Fruit fly (Drosophila melanogaster) whole organism, embryonic: ENCODE measurements around the gene RPA3.

Experiments used
- Awh ChIP-seq: fragments of 200-800 bp; sonication (Bioruptor generic); IDR thresholded peaks from 2 replicates; pipeline ENCODE4, ENCODE4 v1.3.6; 2022; ENCODE audit warnings: missing biosample characterization, missing genetic modification characterization
- Bdp1 ChIP-seq: fragments of 200-800 bp; sonication (Bioruptor generic); optimal IDR thresholded peaks from 3 replicates; lab custom pipeline; 2016; ENCODE audit warnings: missing biosample characterization, missing genetic modification characterization
- CG10431 ChIP-seq: fragments of 200-800 bp; sonication (Bioruptor generic); optimal IDR thresholded peaks from 3 replicates; lab custom pipeline; 2018; ENCODE audit warnings: missing biosample characterization, mild to moderate bottlenecking, missing genetic modification characterization
- CG11085 ChIP-seq: fragments of 200-800 bp; sonication (Bioruptor generic); IDR thresholded peaks from 2 replicates; pipeline ENCODE4 v1.3.6; 2022; ENCODE audit warnings: missing biosample characterization, missing genetic modification characterization
- CG11247 ChIP-seq: fragments of 200-800 bp; sonication (Bioruptor generic); IDR thresholded peaks from 2 replicates; pipeline ENCODE4 v1.3.6; 2022; ENCODE audit warnings: missing biosample characterization, missing genetic modification characterization
- CG12071 ChIP-seq: fragments of 200-800 bp; sonication (Bioruptor generic); optimal IDR thresholded peaks from 3 replicates; lab custom pipeline; 2018; ENCODE audit warnings: missing biosample characterization, mild to moderate bottlenecking, missing genetic modification characterization
- CG12659 ChIP-seq: fragments of 200-800 bp; sonication (Bioruptor generic); optimal IDR thresholded peaks from 3 replicates; lab custom pipeline; 2017; ENCODE audit warnings: mild to moderate bottlenecking, missing biosample characterization, missing genetic modification reagents, missing genetic modification characterization
- CG14667 ChIP-seq: fragments of 200-800 bp; sonication (Bioruptor generic); IDR thresholded peaks from 2 replicates; pipeline ENCODE4 v1.3.6; 2022; ENCODE audit warnings: missing biosample characterization, missing genetic modification characterization
- CG14860 ChIP-seq: fragments of 200-800 bp; sonication (Bioruptor generic); IDR thresholded peaks from 3 replicates; pipeline ENCODE4 v1.3.6; 2022; ENCODE audit warnings: missing biosample characterization, missing genetic modification characterization; ENCODE audit not compliant: partially characterized antibody
- CG15269 ChIP-seq: fragments of 200-800 bp; sonication (Bioruptor generic); optimal IDR thresholded peaks from 2 replicates; lab custom pipeline; 2018; ENCODE audit warnings: missing biosample characterization, mild to moderate bottlenecking, missing genetic modification characterization, moderate library complexity
- CG15601 ChIP-seq: fragments of 200-800 bp; sonication (Bioruptor generic); optimal IDR thresholded peaks from 3 replicates; lab custom pipeline; 2019; ENCODE audit warnings: missing biosample characterization, mild to moderate bottlenecking, missing genetic modification characterization, moderate library complexity
- CG17328 ChIP-seq: fragments of 200-800 bp; sonication (Bioruptor generic); IDR thresholded peaks from 2 replicates; pipeline ENCODE4 v1.3.6; 2022; ENCODE audit warnings: missing biosample characterization, missing genetic modification characterization
- CG17568 ChIP-seq: fragments of 200-800 bp; sonication (Bioruptor generic); optimal IDR thresholded peaks from 2 replicates; lab custom pipeline; 2018; ENCODE audit warnings: missing biosample characterization, mild to moderate bottlenecking, missing genetic modification characterization, moderate library complexity
- CG18764 ChIP-seq: fragments of 200-800 bp; sonication (Bioruptor generic); optimal IDR thresholded peaks from 3 replicates; lab custom pipeline; 2016; ENCODE audit warnings: missing biosample characterization, missing genetic modification characterization
- CG2116 ChIP-seq: fragments of 200-800 bp; sonication (Bioruptor generic); optimal IDR thresholded peaks from 3 replicates; lab custom pipeline; 2018; ENCODE audit warnings: missing biosample characterization, mild to moderate bottlenecking, missing genetic modification characterization
- CG2129 ChIP-seq: fragments of 200-800 bp; sonication (Bioruptor generic); IDR thresholded peaks from 2 replicates; pipeline ENCODE4 v1.3.6; 2022; ENCODE audit warnings: missing biosample characterization, missing genetic modification characterization; ENCODE audit not compliant: partially characterized antibody
- CG32772 ChIP-seq: fragments of 200-800 bp; sonication (Bioruptor generic); IDR thresholded peaks from 2 replicates; pipeline ENCODE4 v1.3.6; 2022; ENCODE audit warnings: missing biosample characterization, missing genetic modification characterization
- CG6254 ChIP-seq: fragments of 200-800 bp; sonication (Bioruptor generic); optimal IDR thresholded peaks from 3 replicates; lab custom pipeline; 2017; ENCODE audit warnings: mild to moderate bottlenecking, missing biosample characterization, missing genetic modification reagents, missing genetic modification characterization
- CG7271 ChIP-seq: fragments of 200-800 bp; sonication (Bioruptor generic); optimal IDR thresholded peaks from 2 replicates; lab custom pipeline; 2018; ENCODE audit warnings: missing biosample characterization, mild to moderate bottlenecking, missing genetic modification characterization, moderate library complexity
- CG7745 ChIP-seq: fragments of 200-800 bp; sonication (Bioruptor generic); optimal IDR thresholded peaks from 2 replicates; lab custom pipeline; 2018; ENCODE audit warnings: missing biosample characterization, mild to moderate bottlenecking, missing genetic modification characterization, moderate library complexity
- CG7963 ChIP-seq: fragments of 200-800 bp; sonication (Bioruptor generic); IDR thresholded peaks from 3 replicates; pipeline ENCODE4 v1.3.6; 2022; ENCODE audit warnings: missing biosample characterization, missing genetic modification characterization; ENCODE audit not compliant: partially characterized antibody
- CG8089 ChIP-seq: fragments of 200-800 bp; sonication (Bioruptor generic); optimal IDR thresholded peaks from 3 replicates; lab custom pipeline; 2016; ENCODE audit warnings: missing biosample characterization, missing genetic modification characterization
- CG9609 ChIP-seq: fragments of 200-800 bp; sonication (Bioruptor generic); optimal IDR thresholded peaks from 3 replicates; lab custom pipeline; 2016; ENCODE audit warnings: missing biosample characterization, missing genetic modification characterization
- ERR ChIP-seq: fragments of 200-800 bp; sonication (Bioruptor generic); optimal IDR thresholded peaks from 2 replicates; lab custom pipeline; 2016; ENCODE audit warnings: missing biosample characterization, missing genetic modification characterization
- Fer2 ChIP-seq: fragments of 200-800 bp; sonication (Bioruptor generic); optimal IDR thresholded peaks from 2 replicates; lab custom pipeline; 2018; ENCODE audit warnings: missing biosample characterization, mild to moderate bottlenecking, missing genetic modification characterization, moderate library complexity
- Hr51 ChIP-seq, 2 experiments: fragments of 200-800 bp; sonication (Bioruptor generic); optimal IDR thresholded peaks; 2 replicates in 1 of 2; 3 replicates in 1 of 2; lab custom pipeline; 2016 to 2018; ENCODE audit warnings: missing biosample characterization in 2 of 2, missing genetic modification characterization in 2 of 2, mild to moderate bottlenecking in 1 of 2, moderate library complexity in 1 of 2
- Lhr ChIP-seq: fragments of 200-800 bp; sonication (Bioruptor generic); optimal IDR thresholded peaks from 3 replicates; lab custom pipeline; 2017; ENCODE audit warnings: mild to moderate bottlenecking, missing biosample characterization, missing genetic modification reagents, missing genetic modification characterization
- Ravus ChIP-seq: fragments of 200-800 bp; sonication (Bioruptor generic); IDR thresholded peaks from 2 replicates; pipeline ENCODE4 v1.3.6; 2022; ENCODE audit warnings: missing biosample characterization, missing genetic modification characterization
- Six4 ChIP-seq: fragments of 200-800 bp; sonication (Bioruptor generic); optimal IDR thresholded peaks from 2 replicates; lab custom pipeline; 2016; ENCODE audit warnings: missing biosample characterization, missing genetic modification characterization
- Ssrp ChIP-seq: fragments of 200-800 bp; sonication (Bioruptor generic); optimal IDR thresholded peaks from 2 replicates; lab custom pipeline; 2018; ENCODE audit warnings: missing biosample characterization, mild to moderate bottlenecking, missing genetic modification characterization, moderate library complexity
- bbx ChIP-seq: fragments of 200-800 bp; sonication (Bioruptor generic); IDR thresholded peaks from 2 replicates; pipeline ENCODE4 v1.3.6; 2022; ENCODE audit warnings: missing biosample characterization, missing genetic modification characterization; ENCODE audit not compliant: partially characterized antibody
- chinmo ChIP-seq: fragments of 200-800 bp; sonication (Bioruptor generic); IDR thresholded peaks from 4 replicates; pipeline ENCODE4 v1.3.6; 2022; ENCODE audit warnings: missing biosample characterization, missing genetic modification characterization; ENCODE audit not compliant: partially characterized antibody
- disco-r ChIP-seq: fragments of 200-800 bp; sonication (Bioruptor generic); optimal IDR thresholded peaks from 2 replicates; lab custom pipeline; 2016; ENCODE audit warnings: missing biosample characterization, missing genetic modification characterization
- dmrt11E ChIP-seq: fragments of 200-800 bp; sonication (Bioruptor generic); optimal IDR thresholded peaks from 3 replicates; lab custom pipeline; 2018; ENCODE audit warnings: missing biosample characterization, mild to moderate bottlenecking, missing genetic modification characterization, moderate library complexity
- dysf ChIP-seq: fragments of 200-800 bp; sonication (Bioruptor generic); IDR thresholded peaks from 3 replicates; pipeline ENCODE4 v1.3.6; 2022; ENCODE audit warnings: missing biosample characterization, missing genetic modification characterization
- ems ChIP-seq: fragments of 200-800 bp; sonication (Bioruptor generic); optimal IDR thresholded peaks from 3 replicates; lab custom pipeline; 2016; ENCODE audit warnings: missing biosample characterization, missing genetic modification characterization
- gcm2 ChIP-seq: fragments of 200-800 bp; sonication (Bioruptor generic); optimal IDR thresholded peaks from 2 replicates; lab custom pipeline; 2016; ENCODE audit warnings: missing biosample characterization, missing genetic modification characterization
- ham ChIP-seq: fragments of 200-800 bp; sonication (Bioruptor generic); IDR thresholded peaks from 2 replicates; pipeline ENCODE4 v1.3.6; 2022; ENCODE audit warnings: missing biosample characterization, missing genetic modification characterization
- hb ChIP-seq: fragments of 200-800 bp; sonication (Bioruptor generic); IDR thresholded peaks from 3 replicates; pipeline ENCODE4 v1.3.6; 2022; ENCODE audit warnings: missing biosample characterization, missing genetic modification characterization; ENCODE audit not compliant: partially characterized antibody
- hth ChIP-seq: fragments of >200 bp; optimal IDR thresholded peaks from 2 replicates; lab custom pipeline; 2017; ENCODE audit warnings: inconsistent platforms
- knrl ChIP-seq: fragments of 200-800 bp; sonication (Bioruptor generic); IDR thresholded peaks from 3 replicates; pipeline ENCODE4 v1.3.6; 2022; ENCODE audit warnings: missing biosample characterization, missing genetic modification characterization; ENCODE audit not compliant: partially characterized antibody
- luna ChIP-seq: fragments of 200-800 bp; sonication (Bioruptor generic); optimal IDR thresholded peaks from 2 replicates; lab custom pipeline; 2016; ENCODE audit warnings: missing biosample characterization, missing genetic modification characterization
- peb ChIP-seq: fragments of 200-800 bp; sonication (Bioruptor generic); IDR thresholded peaks from 2 replicates; pipeline ENCODE4 v1.3.6; 2022; ENCODE audit warnings: missing biosample characterization, missing genetic modification characterization
- sd ChIP-seq: fragments of 200-800 bp; sonication (Bioruptor generic); optimal IDR thresholded peaks from 3 replicates; lab custom pipeline; 2018; ENCODE audit warnings: missing biosample characterization, mild to moderate bottlenecking, missing genetic modification characterization, moderate library complexity
- sens ChIP-seq: fragments of 200-800 bp; sonication (Bioruptor generic); peaks from one replicate; lab custom pipeline; 2016; ENCODE audit warnings: missing biosample characterization, missing genetic modification characterization
- sens-2 ChIP-seq: fragments of 200-800 bp; sonication (Bioruptor generic); IDR thresholded peaks from 2 replicates; pipeline ENCODE4 v1.3.6; 2022; ENCODE audit warnings: missing biosample characterization, missing genetic modification characterization
- seq ChIP-seq: fragments of 200-800 bp; sonication (Bioruptor generic); IDR thresholded peaks from 2 replicates; pipeline ENCODE4 v1.3.6; 2022; ENCODE audit warnings: missing biosample characterization, missing genetic modification characterization
- ssp ChIP-seq: fragments of 200-800 bp; sonication (Bioruptor generic); IDR thresholded peaks from 2 replicates; pipeline ENCODE4 v1.3.6; 2022; ENCODE audit warnings: missing biosample characterization, missing genetic modification characterization
- sug ChIP-seq: fragments of 200-800 bp; optimal IDR thresholded peaks from 2 replicates; lab custom pipeline; 2019; ENCODE audit warnings: missing biosample characterization, mild to moderate bottlenecking, missing genetic modification characterization, moderate library complexity

RPA3 gene

dm6 chrX:11615652-11616495 lies at the start of gene RPA3, which contains the start of gene Met (continued):
- TF ChIP-seq CG14860 (GFP tag; lab: Robert Waterston, UW), result peak; percentile 82
- no peak for TF ChIP-seq Lhr
- TF ChIP-seq CG9609 (GFP tag; lab: Kevin White, UChicago), result no peak
- no peak for TF ChIP-seq sug (tag; lab: Kevin White, UChicago)
- no peak for TF ChIP-seq hth (lab: Kevin White, UChicago)
- no peak for TF ChIP-seq seq (GFP tag; lab: Robert Waterston, UW)
- TF ChIP-seq Fer2 (tag; lab: Kevin White, UChicago), result no peak
- no peak for TF ChIP-seq Ravus (GFP tag; lab: Robert Waterston, UW)
- no peak for TF ChIP-seq CG15601 (tag; lab: Kevin White, UChicago)
- no peak for TF ChIP-seq CG10431
- no peak for TF ChIP-seq Hr51 (GFP tag; optimal IDR thresholded peaks at IDR 0.05; lab: Kevin White, UChicago)
- TF ChIP-seq Ssrp (tag; lab: Kevin White, UChicago), result no peak
- peak; percentile 71 for TF ChIP-seq CG2116 (GFP tag; lab: Kevin White, UChicago)
- TF ChIP-seq CG6254, result no peak
- TF ChIP-seq sens-2 (GFP tag; lab: Robert Waterston, UW), result no peak
- no peak for TF ChIP-seq sd (tag; lab: Kevin White, UChicago)
- TF ChIP-seq knrl (GFP tag; lab: Robert Waterston, UW), result peak; percentile 67; the same call in 2 of the 3 replicates
- TF ChIP-seq dysf (GFP tag; lab: Robert Waterston, UW), result no peak
- TF ChIP-seq ssp (GFP tag; lab: Robert Waterston, UW), result peak; percentile 67
- peak; percentile 76 for TF ChIP-seq bbx
- no peak for TF ChIP-seq CG14667
- TF ChIP-seq CG17328, result no peak
- TF ChIP-seq sens (GFP tag; lab: Kevin White, UChicago), result peak; percentile 54
- no peak for TF ChIP-seq CG32772 (GFP tag; lab: Robert Waterston, UW)
- no peak for TF ChIP-seq dmrt11E (tag; lab: Kevin White, UChicago)
- no peak for TF ChIP-seq CG11247 (GFP tag; lab: Robert Waterston, UW)
- TF ChIP-seq Bdp1 (GFP tag; lab: Kevin White, UChicago), result no peak
- TF ChIP-seq CG12071 (GFP tag; lab: Kevin White, UChicago), result no peak
- no peak for TF ChIP-seq CG7963 (GFP tag; lab: Robert Waterston, UW)
- no peak for TF ChIP-seq CG18764
- TF ChIP-seq chinmo (GFP tag; lab: Robert Waterston, UW), result 0 out of 4 replicates have a peak, but pooled peaks have one; percentile 16
- no peak for TF ChIP-seq Six4 (GFP tag; lab: Kevin White, UChicago)
- TF ChIP-seq CG12659 (GFP tag; lab: Kevin White, UChicago), result no peak
- TF ChIP-seq CG8089 (GFP tag; lab: Kevin White, UChicago), result no peak
- no peak for TF ChIP-seq luna (GFP tag; lab: Kevin White, UChicago)
- TF ChIP-seq ERR, result no peak
- TF ChIP-seq CG7745, result no peak
- no peak for TF ChIP-seq CG7271
- no peak for TF ChIP-seq gcm2
- no peak for TF ChIP-seq CG17568 (GFP tag; lab: Kevin White, UChicago)
- no peak for TF ChIP-seq CG11085 (GFP tag; lab: Robert Waterston, UW)
- no peak for TF ChIP-seq ems
- no peak for TF ChIP-seq disco-r (GFP tag; lab: Kevin White, UChicago)
- TF ChIP-seq CG2129 (GFP tag; lab: Robert Waterston, UW), result peak; percentile 42
- no peak for TF ChIP-seq Awh (GFP tag; lab: Robert Waterston, UW)
- TF ChIP-seq ham (GFP tag; lab: Robert Waterston, UW), result no peak
- no peak for TF ChIP-seq peb (GFP tag; lab: Robert Waterston, UW)
- no peak for TF ChIP-seq CG15269 (tag; lab: Kevin White, UChicago)
- peak; percentile 71; the same call in 1 of the 3 replicates for TF ChIP-seq hb (GFP tag; lab: Robert Waterston, UW)
